Worm (Caenorhabditis elegans): Measurements from ENCODE around the gene exc-7.

Gene exc-7

DNA sequence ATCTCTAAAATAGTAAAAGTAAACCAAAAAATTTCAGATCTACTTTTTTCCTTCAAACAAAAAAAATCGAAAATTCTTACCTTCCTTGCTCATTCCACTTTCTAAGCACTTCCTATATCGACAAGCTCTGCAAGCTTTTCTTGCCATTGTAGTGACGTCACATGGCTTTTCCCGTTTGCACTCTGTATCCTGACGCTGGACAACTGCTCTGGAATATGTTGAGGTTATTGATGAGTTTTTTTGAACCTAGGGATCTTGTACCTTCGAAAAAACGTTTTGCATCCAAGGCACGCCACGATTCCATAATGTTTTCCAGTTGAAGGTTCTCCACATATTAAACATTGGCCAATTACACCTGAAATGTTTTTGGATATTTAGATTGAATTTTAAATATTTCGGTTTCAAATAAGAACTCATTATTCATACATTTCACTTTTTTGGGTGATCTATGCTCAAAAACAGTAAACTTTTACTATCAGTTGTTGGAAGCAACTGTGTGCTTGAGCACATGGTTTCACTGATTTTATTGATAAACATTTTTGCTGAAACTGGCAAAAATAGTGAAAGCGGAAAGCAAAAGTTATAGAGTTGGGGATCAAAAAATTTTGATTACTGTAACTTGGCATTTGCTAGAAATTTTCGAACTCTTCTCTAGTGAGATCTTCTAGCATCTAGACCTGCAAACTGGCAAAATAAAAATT is 24.4 kb downstream of the exc-7 start:
- TF ChIP-seq gei-17 (GFP tag; optimal IDR thresholded peaks at IDR 0.05) (no peak), nhr-80 (tag; optimal IDR thresholded peaks at IDR 0.05) (peak; percentile 34)

DNA sequence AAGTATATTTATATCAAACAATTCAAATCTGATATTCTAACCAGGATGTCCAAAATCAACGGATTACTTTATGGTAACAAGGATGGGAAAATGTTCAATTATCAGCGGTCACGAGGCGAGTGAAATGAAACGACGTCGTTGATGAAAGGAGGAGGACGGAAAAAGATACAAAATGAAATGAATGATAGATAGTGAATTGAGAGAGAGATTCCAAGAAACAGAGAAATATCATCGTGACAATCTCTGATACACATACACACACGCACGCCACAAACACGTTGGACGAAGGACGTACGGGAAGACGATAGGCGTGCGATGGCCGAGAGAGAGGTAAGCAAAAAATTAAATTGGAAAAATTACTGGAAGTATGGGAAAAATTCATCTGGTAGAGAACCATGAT is 25.3 kb downstream of the exc-7 start:
- TF ChIP-seq egrh-3 (GFP tag; IDR thresholded peaks at IDR 0.05) (no peak), ztf-26 (tag; optimal IDR thresholded peaks at IDR 0.05) (peak; percentile 50), let-607 (tag; optimal IDR thresholded peaks at IDR 0.05) (peak; percentile 74 to 83), hmg-1.2 (GFP tag; IDR thresholded peaks at IDR 0.05) (0 out of 2 replicates have a peak, but pooled peaks have one; percentile 15), dox-1 (GFP tag; IDR thresholded peaks at IDR 0.05) (0 out of 2 replicates have a peak, but pooled peaks have one; percentile 21), tbx-9 (tag; optimal IDR thresholded peaks at IDR 0.05; ENCODE audit: borderline replicate concordance) (no peak), ama-1 (optimal IDR thresholded peaks at IDR 0.05) (peak; percentile 84), ama-1 (GFP tag; optimal IDR thresholded peaks at IDR 0.05) (no peak), ceh-40 (GFP tag; IDR thresholded peaks at IDR 0.05) (no peak), lin-54 (GFP tag; optimal IDR thresholded peaks at IDR 0.05) (peak; percentile 9), ceh-58 (GFP tag; IDR thresholded peaks at IDR 0.05) (no peak), ceh-79 (tag; optimal IDR thresholded peaks at IDR 0.05) (no peak), tbp1 (GFP tag; optimal IDR thresholded peaks at IDR 0.05) (peak; percentile 29), egl-44 (GFP tag; IDR thresholded peaks at IDR 0.05) (0 out of 2 replicates have a peak, but pooled peaks have one; percentile 42), tlf-1 (GFP tag; optimal IDR thresholded peaks at IDR 0.05) (no peak), egl-18 (GFP tag; IDR thresholded peaks at IDR 0.05) (no peak), lin-35 (GFP tag; optimal IDR thresholded peaks at IDR 0.05) (peak in 1 of 3 experiments; percentile 11), F22D6.2 (tag; optimal IDR thresholded peaks at IDR 0.05) (peak; percentile 59), attf-3 (GFP tag; conservative IDR thresholded peaks at IDR 0.05) (no peak), Y53G8AR.9 (GFP tag; conservative IDR thresholded peaks at IDR 0.05) (0 out of 2 replicates have a peak, but pooled peaks have one; percentile 23), cebp-1 (GFP tag; IDR thresholded peaks at IDR 0.05) (no peak), cebp-1 (tag; optimal IDR thresholded peaks at IDR 0.05) (peak; percentile 33), ccch-3 (GFP tag; optimal IDR thresholded peaks at IDR 0.05) (no peak), snpc-1.1 (tag; optimal IDR thresholded peaks at IDR 0.05; ENCODE audit: insufficient read depth) (no peak), ceh-100 (GFP tag; IDR thresholded peaks at IDR 0.05) (no peak), K12H6.12 (tag; optimal IDR thresholded peaks at IDR 0.05) (no peak), ets-4 (GFP tag; optimal IDR thresholded peaks at IDR 0.05) (peak; percentile 17), madf-6 (GFP tag; IDR thresholded peaks at IDR 0.05) (no peak), nfyb-1 (GFP tag; IDR thresholded peaks at IDR 0.05) (no peak; the same call in 1 of the 2 replicates), chd-7 (tag; optimal IDR thresholded peaks at IDR 0.05) (peak; percentile 49), atf-7 (tag; optimal IDR thresholded peaks at IDR 0.05) (peak; percentile 43), ztf-22 (GFP tag; optimal IDR thresholded peaks at IDR 0.05) (peak; percentile 26), bed-2 (GFP tag; IDR thresholded peaks at IDR 0.05) (no peak), nhr-80 (tag; optimal IDR thresholded peaks at IDR 0.05) (peak; percentile 83), somi-1 (GFP tag; optimal IDR thresholded peaks at IDR 0.05) (peak; percentile 64), lin-40 (tag; optimal IDR thresholded peaks at IDR 0.05) (peak; percentile 58), ztf-6 (GFP tag; IDR thresholded peaks at IDR 0.05) (no peak), T07F8.4 (tag; optimal IDR thresholded peaks at IDR 0.05) (no peak), F23B12.7 (tag; optimal IDR thresholded peaks at IDR 0.05; ENCODE audit: insufficient read depth) (no peak)
